Fruit fly (Drosophila melanogaster) S2 (cell line): ENCODE measurements around the gene LeuRS.
A peak's percentile ranks its signal among the peaks of the same experiment; 100 is the strongest.

Source experiments
- CG8478 ChIP-seq: fragments of >200 bp; optimal IDR thresholded peaks from 2 replicates; lab custom pipeline; 2018
- CTCF ChIP-seq, 2 experiments: fragments of >200 bp; optimal IDR thresholded peaks; 2 replicates each; lab custom pipeline; 2018

The LeuRS gene

dm6 chr2L:3472242-3472641 is 42.2 kb downstream of the LeuRS start, which contains the start of gene Pgant4:
Gene Pgant4, plus strand, starts transcription at chr2L:3472603.
- peak; percentile 89 to 95 for TF ChIP-seq CTCF (optimal IDR thresholded peaks at IDR 0.05; lab: Kevin White, UChicago)
- no peak for TF ChIP-seq CG8478 (lab: Kevin White, UChicago)

dm6 chr2L:3469869-3470268 is 44.6 kb downstream of the LeuRS start, which contains the start of the genes Pif1 and CG31776:
Gene Pif1, minus strand, starts transcription at chr2L:3470004.
Gene CG31776, plus strand, starts transcription at chr2L:3470182.
- TF ChIP-seq CG8478 (lab: Kevin White, UChicago) (no peak), CTCF (optimal IDR thresholded peaks at IDR 0.05; lab: Kevin White, UChicago) (peak; percentile 60 to 66)

dm6 chr2L:3466846-3467245 is 47.6 kb downstream of the LeuRS start:
- TF ChIP-seq CG8478 (lab: Kevin White, UChicago) (no peak), CTCF (optimal IDR thresholded peaks at IDR 0.05; lab: Kevin White, UChicago) (no peak)

- TF ChIP-seq CTCF (optimal IDR thresholded peaks at IDR 0.05; lab: Kevin White, UChicago) (peak in 1 of 2 experiments; percentile 27), CG8478 (lab: Kevin White, UChicago) (no peak)
Observed at dm6 chr2L:3465918-3466727, 48.3 kb downstream of the LeuRS start, which contains the start of the genes msl-2 and ND-PDSW. Gene msl-2, minus strand, starts transcription at chr2L:3466112. Gene ND-PDSW, plus strand, starts transcription at chr2L:3466157.

- no peak for TF ChIP-seq CG8478 (lab: Kevin White, UChicago)
- TF ChIP-seq CTCF (optimal IDR thresholded peaks at IDR 0.05; lab: Kevin White, UChicago), result no peak
Observed at dm6 chr2L:3465426-3465825, 49.0 kb downstream of the LeuRS start.

DNA sequence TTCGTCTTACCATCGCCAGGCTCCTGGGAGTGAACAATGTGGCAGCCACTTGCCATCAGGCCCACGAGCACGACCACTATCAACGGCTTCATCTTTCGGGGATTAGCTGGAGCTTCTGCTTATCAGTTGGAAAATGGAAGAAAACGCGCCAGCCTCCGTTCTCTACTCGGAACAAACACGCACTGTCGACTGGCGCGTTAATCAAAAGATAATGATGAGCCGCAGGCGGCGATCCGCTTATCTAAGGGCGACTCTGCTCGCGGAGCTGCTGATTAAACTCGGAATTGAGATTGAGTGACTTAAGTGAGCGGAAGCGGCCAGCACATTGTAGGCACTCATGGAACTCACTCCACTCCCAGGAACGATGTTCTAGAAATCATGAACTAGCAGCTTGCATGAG is 52.7 kb downstream of the LeuRS start, which contains the start of gene CG3246:
CG3246 (minus strand) TSS at position 193 of the 400 bp plus-strand sequence.
- TF ChIP-seq CG8478 (lab: Kevin White, UChicago) (no peak), CTCF (optimal IDR thresholded peaks at IDR 0.05; lab: Kevin White, UChicago) (no peak)
